Worm (Caenorhabditis elegans) whole organism, midembryonic: ENCODE data around the gene nlp-57.

Experiments used
- T22C8.4 ChIP-seq: fragments of 200-800 bp; sonication (Bioruptor generic); IDR thresholded peaks from 2 replicates; pipeline ENCODE4 v1.3.6; 2022; ENCODE audit warnings: missing genetic modification characterization, missing compliant biosample characterization
- cog-1 ChIP-seq: sonication (generic microtip); optimal IDR thresholded peaks from 2 replicates; lab custom pipeline; 2016; ENCODE audit warnings: missing genetic modification characterization, missing compliant biosample characterization
- flt-1 ChIP-seq: fragments of 200-800 bp; sonication (Bioruptor generic); IDR thresholded peaks from 2 replicates; pipeline ENCODE4 v1.3.6; 2022; ENCODE audit warnings: missing genetic modification characterization, missing compliant biosample characterization
- klf-2 ChIP-seq: fragments of 200-800 bp; sonication (Bioruptor generic); conservative IDR thresholded peaks from 2 replicates; pipeline ENCODE4 v1.3.6; 2022; ENCODE audit warnings: missing genetic modification reagents, missing genetic modification characterization, missing compliant biosample characterization
- med-1 ChIP-seq: sonication (generic microtip); optimal IDR thresholded peaks from 2 replicates; lab custom pipeline; 2017; ENCODE audit warnings: missing genetic modification characterization, mild to moderate bottlenecking, missing compliant biosample characterization, antibody characterized with exemption, missing genetic modification reagents; ENCODE audit not compliant: insufficient read depth
- ref-1 ChIP-seq: fragments of 200-800 bp; sonication (Bioruptor generic); conservative IDR thresholded peaks from 2 replicates; pipeline ENCODE4 v1.3.6; 2022; ENCODE audit warnings: missing genetic modification reagents, missing genetic modification characterization, missing compliant biosample characterization
- tab-1 ChIP-seq: fragments of 200-800 bp; sonication (Bioruptor generic); IDR thresholded peaks from 2 replicates; pipeline ENCODE4 v1.3.6; 2022; ENCODE audit warnings: missing genetic modification characterization, missing compliant biosample characterization
- ztf-23 ChIP-seq: fragments of 200-800 bp; sonication (Bioruptor generic); IDR thresholded peaks from 2 replicates; pipeline ENCODE4 v1.3.6; 2022; ENCODE audit warnings: missing genetic modification reagents, missing genetic modification characterization, missing compliant biosample characterization
- ztf-29 ChIP-seq: fragments of 200-800 bp; sonication (Bioruptor generic); IDR thresholded peaks from 2 replicates; pipeline ENCODE4 v1.3.6; 2022; ENCODE audit warnings: missing genetic modification reagents, missing genetic modification characterization, missing compliant biosample characterization

Gene nlp-57

DNA sequence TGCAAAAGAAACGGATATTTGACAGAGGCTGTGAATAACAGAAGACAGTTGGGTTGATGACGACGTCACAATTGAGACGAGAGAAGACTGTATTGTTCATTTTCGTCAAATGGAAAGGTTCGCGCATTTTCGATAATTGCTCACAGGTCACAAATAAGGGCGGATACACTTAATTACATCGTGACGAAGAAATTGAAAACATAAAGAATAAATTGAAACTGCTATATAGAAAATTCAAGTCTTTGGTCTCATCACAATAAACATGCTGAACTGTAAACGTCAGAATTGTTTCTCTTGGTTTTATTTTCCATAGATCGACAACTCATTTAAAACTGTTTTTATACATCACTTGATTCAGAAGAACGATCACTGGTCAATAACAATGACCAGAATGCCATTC, 10.0 kb downstream of the nlp-57 start, which contains the start of gene ZK455.5:
TSS of gene ZK455.5 (minus strand) at position 101 of the 400 bp plus-strand sequence.
- no peak for TF ChIP-seq tab-1 (GFP tag; lab: Robert Waterston, UW)
- TF ChIP-seq cog-1 (tag; lab: Kevin White, UChicago) = no peak
- TF ChIP-seq med-1 (GFP tag; lab: Kevin White, UChicago) = no peak
- no peak for TF ChIP-seq ztf-29
- TF ChIP-seq flt-1 (GFP tag; lab: Robert Waterston, UW) = no peak
- no peak for TF ChIP-seq ztf-23
- no peak for TF ChIP-seq ref-1 (GFP tag; lab: Robert Waterston, UW)
- no peak for TF ChIP-seq T22C8.4 (GFP tag; lab: Robert Waterston, UW)
- TF ChIP-seq klf-2 = no peak

DNA sequence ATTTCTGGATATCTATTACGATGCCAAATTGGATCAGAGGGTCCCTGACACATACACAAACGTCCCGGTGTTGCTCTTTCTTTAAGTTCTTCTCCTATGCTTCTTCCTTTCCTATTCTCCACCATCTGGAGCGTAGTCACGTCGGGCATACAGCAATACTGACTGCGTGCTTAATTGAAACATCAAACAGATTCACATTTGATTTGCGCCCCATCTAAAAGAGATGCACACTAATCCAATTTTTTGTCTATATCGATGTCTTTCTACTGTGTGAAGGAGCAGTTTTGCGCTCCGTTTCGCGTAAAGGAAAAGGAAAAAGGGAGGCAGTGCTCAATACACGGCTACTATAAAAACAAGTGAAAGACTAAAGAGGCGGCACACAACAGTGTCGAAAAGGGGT, 11.9 kb downstream of the nlp-57 start:
- TF ChIP-seq T22C8.4 (GFP tag; lab: Robert Waterston, UW) (no peak), ref-1 (GFP tag; lab: Robert Waterston, UW) (no peak), cog-1 (tag; lab: Kevin White, UChicago) (no peak), tab-1 (GFP tag; lab: Robert Waterston, UW) (no peak), ztf-29 (no peak), ztf-23 (no peak), med-1 (GFP tag; lab: Kevin White, UChicago) (no peak), klf-2 (no peak), flt-1 (GFP tag; lab: Robert Waterston, UW) (no peak)

DNA sequence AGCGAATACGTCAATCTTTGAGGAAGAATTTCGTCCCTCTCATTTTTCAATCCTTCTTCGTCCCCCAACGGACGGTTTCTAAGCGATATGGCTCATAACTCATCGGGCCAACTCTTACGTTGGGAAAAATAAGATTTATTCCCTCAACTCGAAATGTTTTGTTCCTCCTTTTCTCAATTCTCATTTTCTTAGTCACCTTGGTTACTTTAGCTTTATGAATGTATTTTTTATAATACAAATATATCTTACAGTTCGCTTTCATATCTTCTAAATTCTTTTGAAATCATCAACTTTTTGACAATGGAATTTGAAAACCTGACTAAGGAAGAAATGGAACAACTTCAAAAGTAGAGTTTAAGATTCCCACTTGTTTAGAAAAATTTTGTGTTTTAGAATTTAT, 12.6 kb downstream of the nlp-57 start, which contains the start of gene npr-9:
TSS of gene npr-9 (plus strand) at position 301 of the 400 bp plus-strand sequence.
- TF ChIP-seq flt-1 (GFP tag; lab: Robert Waterston, UW) (no peak), cog-1 (tag; lab: Kevin White, UChicago) (no peak), ref-1 (GFP tag; lab: Robert Waterston, UW) (no peak), klf-2 (no peak), tab-1 (GFP tag; lab: Robert Waterston, UW) (no peak), ztf-23 (no peak), ztf-29 (no peak)

DNA sequence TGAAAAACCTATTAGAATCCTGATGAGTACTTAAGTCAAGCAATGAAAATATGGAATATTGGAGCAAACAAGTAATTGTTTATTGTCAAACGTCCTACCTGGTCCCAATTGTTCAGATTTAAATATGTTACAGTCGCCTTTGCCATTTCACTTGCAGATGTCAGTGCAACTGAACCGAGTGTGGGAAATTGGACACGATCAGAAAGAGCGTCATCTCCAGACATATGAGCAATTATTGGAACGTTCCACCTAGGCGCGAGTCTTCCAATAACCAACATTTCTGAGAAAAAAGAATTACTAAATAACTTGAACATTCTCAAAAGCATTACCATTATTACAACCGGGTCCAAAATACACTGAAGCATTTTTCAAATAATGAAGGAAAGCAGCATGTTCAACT, 20.2 kb downstream of the nlp-57 start:
- TF ChIP-seq tab-1 (GFP tag; lab: Robert Waterston, UW) = no peak
- TF ChIP-seq ztf-23 = no peak
- no peak for TF ChIP-seq cog-1 (tag; lab: Kevin White, UChicago)
- TF ChIP-seq ref-1 (GFP tag; lab: Robert Waterston, UW) = no peak
- TF ChIP-seq med-1 (GFP tag; lab: Kevin White, UChicago) = no peak
- no peak for TF ChIP-seq T22C8.4 (GFP tag; lab: Robert Waterston, UW)
- TF ChIP-seq flt-1 (GFP tag; lab: Robert Waterston, UW) = no peak
- no peak for TF ChIP-seq klf-2
- no peak for TF ChIP-seq ztf-29

DNA sequence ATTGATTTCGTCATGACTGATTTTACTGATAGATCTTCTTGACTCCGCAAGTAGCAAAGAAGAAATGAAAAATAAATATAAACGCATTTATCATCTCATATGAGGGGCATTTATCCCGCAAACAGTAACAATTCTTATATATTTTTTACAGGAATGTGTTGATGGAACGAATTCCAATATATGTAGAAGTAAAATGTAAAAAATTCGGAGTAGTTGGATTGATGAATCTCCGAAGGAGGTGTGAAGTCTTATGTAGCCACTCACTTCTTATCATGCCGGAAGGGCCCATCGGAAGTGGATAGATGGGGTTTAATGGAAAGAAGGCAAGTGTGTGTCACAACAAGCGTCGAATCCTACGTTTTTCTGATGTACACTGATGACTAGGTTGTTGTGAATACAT, 20.9 kb downstream of the nlp-57 start, which contains the start of gene gcy-9:
TSS of gene gcy-9 (minus strand) at position 101 of the 400 bp plus-strand sequence.
- TF ChIP-seq cog-1 (tag; lab: Kevin White, UChicago) = no peak
- TF ChIP-seq ztf-23 = no peak
- TF ChIP-seq tab-1 (GFP tag; lab: Robert Waterston, UW) = no peak
- TF ChIP-seq T22C8.4 (GFP tag; lab: Robert Waterston, UW) = no peak
- no peak for TF ChIP-seq flt-1 (GFP tag; lab: Robert Waterston, UW)
- TF ChIP-seq ztf-29 = no peak
- TF ChIP-seq med-1 (GFP tag; lab: Kevin White, UChicago) = no peak

DNA sequence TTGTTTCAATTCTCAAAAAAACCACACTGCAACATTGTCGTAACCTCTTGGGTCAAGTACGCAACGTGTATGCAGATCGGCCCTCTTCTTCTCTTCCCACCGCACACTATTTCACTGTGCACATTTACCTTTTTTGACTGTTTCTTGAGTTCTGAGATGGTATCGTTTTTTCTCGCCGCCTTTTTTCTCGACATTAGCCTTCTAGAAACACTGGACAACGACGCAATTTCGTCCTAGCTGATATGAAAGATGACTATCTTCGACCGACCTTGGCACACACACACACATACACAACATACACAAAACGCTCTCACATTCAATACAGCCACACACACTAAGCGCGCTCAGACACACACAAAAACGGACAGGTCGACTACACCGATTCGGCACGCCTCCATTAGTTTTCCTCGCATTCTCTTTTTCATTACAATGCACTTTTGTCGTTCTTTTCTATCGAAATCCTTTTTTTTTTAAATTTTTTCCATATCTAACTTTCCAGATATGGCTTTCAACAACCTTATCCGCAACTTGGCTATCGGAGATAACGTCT, 22.6 kb downstream of the nlp-57 start, which contains the start of gene aco-1:
TSS of gene aco-1 (plus strand) at position 500 of the 550 bp plus-strand sequence.
- TF ChIP-seq ztf-23 (no peak), ref-1 (GFP tag; lab: Robert Waterston, UW) (no peak), flt-1 (GFP tag; lab: Robert Waterston, UW) (no peak), T22C8.4 (GFP tag; lab: Robert Waterston, UW) (no peak), tab-1 (GFP tag; lab: Robert Waterston, UW) (no peak), ztf-29 (no peak), med-1 (GFP tag; lab: Kevin White, UChicago) (no peak), klf-2 (no peak), cog-1 (tag; lab: Kevin White, UChicago) (no peak)

DNA sequence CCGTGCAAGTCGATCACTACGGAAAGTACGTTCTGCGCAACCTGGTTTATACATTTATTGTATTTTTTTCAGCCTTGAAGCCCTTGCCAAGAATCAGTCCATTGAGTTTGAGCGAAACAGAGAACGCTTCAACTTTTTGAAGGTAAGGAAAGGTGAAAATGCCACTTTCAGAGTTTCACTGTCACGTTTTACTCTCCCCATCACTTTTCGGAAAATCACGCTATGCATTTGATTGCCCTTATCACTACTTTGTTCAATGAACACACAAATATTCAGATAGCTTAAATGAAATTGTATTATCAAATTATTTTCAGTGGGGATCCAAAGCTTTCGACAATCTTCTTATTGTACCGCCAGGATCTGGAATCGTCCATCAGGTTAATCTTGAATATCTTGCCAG, 23.6 kb downstream of the nlp-57 start:
- TF ChIP-seq klf-2 (no peak), ref-1 (GFP tag; lab: Robert Waterston, UW) (no peak), ztf-23 (no peak), T22C8.4 (GFP tag; lab: Robert Waterston, UW) (no peak), cog-1 (tag; lab: Kevin White, UChicago) (no peak)

DNA sequence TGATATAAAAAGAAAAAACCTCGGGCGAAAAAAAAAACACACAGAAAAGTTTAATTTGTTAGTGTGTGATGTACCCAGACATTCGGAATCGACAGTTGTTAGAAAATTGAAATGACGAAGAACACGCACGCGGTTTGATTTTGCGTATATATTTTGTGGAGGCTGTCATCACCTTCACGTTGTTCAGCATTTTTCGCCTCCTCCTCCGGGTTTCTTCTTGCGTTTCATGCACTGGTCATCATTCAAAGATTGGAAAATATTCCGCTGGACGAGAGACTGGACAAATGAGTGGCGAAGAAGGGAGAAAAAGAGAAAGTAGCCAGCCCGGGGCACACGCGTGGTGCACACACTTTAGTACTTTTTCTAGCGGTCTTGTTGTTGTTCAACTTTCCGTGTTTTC, 28.0 kb downstream of the nlp-57 start:
- TF ChIP-seq flt-1 (GFP tag; lab: Robert Waterston, UW) (no peak), ztf-23 (no peak), med-1 (GFP tag; lab: Kevin White, UChicago) (no peak), T22C8.4 (GFP tag; lab: Robert Waterston, UW) (no peak), cog-1 (tag; lab: Kevin White, UChicago) (no peak), ztf-29 (no peak), tab-1 (GFP tag; lab: Robert Waterston, UW) (no peak), ref-1 (GFP tag; lab: Robert Waterston, UW) (no peak), klf-2 (no peak)

DNA sequence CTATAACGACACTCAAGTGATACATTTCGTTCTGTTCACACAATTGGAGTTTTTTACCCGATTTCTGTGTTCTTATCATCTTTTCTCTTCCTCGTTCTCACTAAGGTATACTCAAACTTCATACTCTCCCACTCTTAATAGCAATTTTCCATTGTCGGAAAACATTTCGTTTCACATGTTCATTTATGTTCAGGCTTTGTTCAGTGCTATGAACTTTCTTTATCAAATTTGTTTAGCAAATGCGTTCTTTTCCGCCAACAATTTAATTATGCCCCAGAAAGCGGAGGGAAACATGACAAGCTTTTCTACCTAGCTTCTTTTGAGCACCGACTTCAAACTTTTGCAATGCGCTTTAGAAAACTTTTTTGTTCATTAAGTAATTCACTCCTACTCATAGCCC, 28.6 kb downstream of the nlp-57 start:
- TF ChIP-seq ztf-23 = no peak
- no peak for TF ChIP-seq klf-2

DNA sequence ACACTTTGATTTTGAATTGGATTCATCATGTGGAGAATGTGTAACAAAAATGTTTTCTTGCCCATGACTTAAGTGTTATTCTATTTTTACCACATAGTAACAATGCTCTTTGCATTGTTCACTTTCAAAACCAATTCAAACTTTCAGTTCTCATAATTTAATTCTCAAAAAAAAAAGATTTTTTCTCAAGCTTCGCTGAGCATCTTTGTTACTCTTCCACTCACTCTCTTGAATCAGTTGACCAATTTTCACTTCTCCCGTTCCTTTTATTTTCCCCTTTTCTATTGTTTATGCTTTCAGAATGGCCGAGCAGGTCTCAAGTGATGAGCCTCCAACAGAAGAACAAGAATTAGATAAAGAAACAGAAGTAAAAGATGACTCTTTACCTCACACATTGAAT, 29.3 kb downstream of the nlp-57 start, which contains the start of gene oct-2:
TSS of gene oct-2 (plus strand) at position 301 of the 400 bp plus-strand sequence.
- TF ChIP-seq ref-1 (GFP tag; lab: Robert Waterston, UW) = no peak
- TF ChIP-seq klf-2 = no peak
- TF ChIP-seq flt-1 (GFP tag; lab: Robert Waterston, UW) = no peak
- no peak for TF ChIP-seq cog-1 (tag; lab: Kevin White, UChicago)
- TF ChIP-seq ztf-23 = no peak
- TF ChIP-seq med-1 (GFP tag; lab: Kevin White, UChicago) = no peak
- no peak for TF ChIP-seq ztf-29
- TF ChIP-seq tab-1 (GFP tag; lab: Robert Waterston, UW) = no peak
- no peak for TF ChIP-seq T22C8.4 (GFP tag; lab: Robert Waterston, UW)
